Worm (Caenorhabditis elegans): ENCODE results near the gene C14C6.13.

Gene C14C6.13

ce11 chrV:527602-528001, 46.9 kb downstream of the C14C6.13 start, which contains the start of gene srw-108:
TSS of gene srw-108 (plus strand) at chrV:527902.
- TF ChIP-seq ama-1 (optimal IDR thresholded peaks at IDR 0.05) (no peak), nhr-11 (tag; optimal IDR thresholded peaks at IDR 0.05) (no peak), elt-2 (tag; optimal IDR thresholded peaks at IDR 0.05) (no peak), nfya-1 (tag; optimal IDR thresholded peaks at IDR 0.05; ENCODE audit: insufficient read depth) (no peak), lsy-12 (tag; optimal IDR thresholded peaks at IDR 0.05) (no peak), zag-1 (tag; optimal IDR thresholded peaks at IDR 0.05) (no peak), nhr-77 (tag; optimal IDR thresholded peaks at IDR 0.05) (no peak), nhr-43 (tag; optimal IDR thresholded peaks at IDR 0.05; ENCODE audit: poor library complexity, severe bottlenecking) (no peak), mml-1 (tag; optimal IDR thresholded peaks at IDR 0.05) (no peak), mdl-1 (tag; optimal IDR thresholded peaks at IDR 0.05) (no peak), jun-1 (tag; optimal IDR thresholded peaks at IDR 0.05) (no peak), ceh-9 (tag; optimal IDR thresholded peaks at IDR 0.05) (no peak), nhr-12 (tag; optimal IDR thresholded peaks at IDR 0.05) (no peak), ZK546.5 (tag; optimal IDR thresholded peaks at IDR 0.05) (no peak), elt-1 (tag; optimal IDR thresholded peaks at IDR 0.05) (no peak), ztf-4 (tag; optimal IDR thresholded peaks at IDR 0.05) (no peak), unc-62 (GFP tag; optimal IDR thresholded peaks at IDR 0.05) (no peak), nhr-25 (tag; optimal IDR thresholded peaks at IDR 0.05) (no peak), pqm-1 (tag; optimal IDR thresholded peaks at IDR 0.05) (no peak), egl-5 (tag; optimal IDR thresholded peaks at IDR 0.05) (no peak)

- TF ChIP-seq ceh-16 (tag; optimal IDR thresholded peaks at IDR 0.05) (no peak), R02D3.7 (tag; optimal IDR thresholded peaks at IDR 0.05) (no peak), elt-1 (tag; optimal IDR thresholded peaks at IDR 0.05) (no peak), nhr-11 (tag; optimal IDR thresholded peaks at IDR 0.05) (no peak), ama-1 (optimal IDR thresholded peaks at IDR 0.05) (no peak), fkh-2 (tag; optimal IDR thresholded peaks at IDR 0.05) (no peak), zag-1 (tag; optimal IDR thresholded peaks at IDR 0.05) (no peak), pha-4 (tag; optimal IDR thresholded peaks at IDR 0.05) (no peak), nhr-43 (tag; optimal IDR thresholded peaks at IDR 0.05; ENCODE audit: poor library complexity, severe bottlenecking) (no peak), nhr-28 (tag; optimal IDR thresholded peaks at IDR 0.05) (no peak), ceh-28 (tag; optimal IDR thresholded peaks at IDR 0.05) (no peak), ZK546.5 (tag; optimal IDR thresholded peaks at IDR 0.05) (no peak), lin-39 (tag; optimal IDR thresholded peaks at IDR 0.05) (no peak), elt-3 (tag; optimal IDR thresholded peaks at IDR 0.05) (no peak), lin-15B (tag; optimal IDR thresholded peaks at IDR 0.05) (no peak)
Observed at ce11 chrV:525040-525439, 49.5 kb downstream of the C14C6.13 start, which contains the start of gene R11G11.16. TSS of gene R11G11.16 (minus strand) at chrV:525140.

ce11 chrV:524058-524457, 50.5 kb downstream of the C14C6.13 start, which contains the start of gene lipl-3:
TSS of gene lipl-3 (minus strand) at chrV:524218.
- no peak for TF ChIP-seq lsy-12 (tag; optimal IDR thresholded peaks at IDR 0.05)
- no peak for TF ChIP-seq aly-2 (tag; optimal IDR thresholded peaks at IDR 0.05)
- no peak for TF ChIP-seq hmg-11 (tag; optimal IDR thresholded peaks at IDR 0.05)
- peak; percentile 53 for TF ChIP-seq pqm-1 (tag; optimal IDR thresholded peaks at IDR 0.05)
- no peak for TF ChIP-seq skn-1 (tag; optimal IDR thresholded peaks at IDR 0.05)
- no peak for TF ChIP-seq ztf-4 (tag; optimal IDR thresholded peaks at IDR 0.05)
- no peak for TF ChIP-seq nhr-67 (tag; optimal IDR thresholded peaks at IDR 0.05)
- peak; percentile 43 for TF ChIP-seq elt-2 (tag; optimal IDR thresholded peaks at IDR 0.05)
